Fruit fly (Drosophila melanogaster) Kc167 (cell line): Measurements from ENCODE around the gene CG15571.

Source experiments
- Myc ChIP-seq: fragments of >200 bp; optimal IDR thresholded peaks from 2 replicates; lab custom pipeline; 2017; ENCODE audit warnings: missing external identifiers
- Sin3A ChIP-seq: fragments of >200 bp; optimal IDR thresholded peaks from 2 replicates; lab custom pipeline; 2018; ENCODE audit warnings: missing external identifiers
- h ChIP-seq: fragments of >200 bp; optimal IDR thresholded peaks from 3 replicates; lab custom pipeline; 2018; ENCODE audit warnings: missing external identifiers
- insv ChIP-seq: fragments of >200 bp; optimal IDR thresholded peaks from 3 replicates; lab custom pipeline; 2018; ENCODE audit warnings: missing external identifiers
- psq ChIP-seq: fragments of >200 bp; optimal IDR thresholded peaks from 2 replicates; lab custom pipeline; 2017; ENCODE audit warnings: missing external identifiers
- ttk ChIP-seq: sonication (Bioruptor generic); optimal IDR thresholded peaks from 2 replicates; lab custom pipeline; 2017; ENCODE audit warnings: missing external identifiers

DNA sequence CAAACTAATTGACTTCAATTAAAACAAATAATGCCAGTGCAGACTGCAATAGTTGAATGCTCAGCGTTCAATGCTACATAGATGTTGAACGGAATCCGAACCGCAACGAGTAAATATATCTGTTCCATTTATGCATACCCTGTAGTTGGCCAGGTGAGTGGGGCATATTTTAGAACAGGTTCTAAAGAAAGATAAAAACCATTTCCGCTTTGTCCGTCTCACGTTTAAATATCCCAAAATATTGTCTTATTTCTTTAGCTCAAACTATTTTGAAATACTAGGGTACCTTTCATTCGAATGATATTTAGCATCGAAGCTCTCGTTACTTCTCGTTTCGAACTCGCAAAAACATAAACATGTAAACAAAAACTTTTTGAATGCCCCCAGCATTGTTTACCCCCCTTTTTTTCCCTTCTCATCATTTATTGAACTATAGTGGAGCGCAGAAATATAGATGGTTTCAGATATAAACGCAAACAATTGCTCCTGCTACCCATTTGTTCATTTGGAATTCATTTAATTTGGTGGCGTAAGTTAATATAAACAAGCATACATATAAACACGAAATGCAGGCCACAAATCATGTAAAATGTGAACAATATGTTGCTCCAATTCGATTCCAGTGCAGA lies 44.9 kb downstream of the CG15571 start:
- TF ChIP-seq h (lab: Kevin White, UChicago) (no peak), Myc (lab: Kevin White, UChicago) (no peak), ttk (lab: Kevin White, UChicago) (no peak), Sin3A (lab: Kevin White, UChicago) (no peak), psq (lab: Kevin White, UChicago) (no peak), insv (lab: Kevin White, UChicago) (no peak)
